Worm (Caenorhabditis elegans) whole organism, L1 larva: ENCODE results near the gene F09G2.2.

ENCODE experiments used
- C04F5.9 ChIP-seq: sonication (generic microtip); optimal IDR thresholded peaks from 2 replicates; lab custom pipeline; 2016; ENCODE audit warnings: missing genetic modification characterization, missing compliant biosample characterization
- lin-14 ChIP-seq: fragments of 200-800 bp; sonication (Bioruptor generic); optimal IDR thresholded peaks from 2 replicates; lab custom pipeline; 2018; ENCODE audit warnings: mild to moderate bottlenecking, missing genetic modification characterization, moderate library complexity, missing compliant biosample characterization
- mab-9 ChIP-seq: fragments of 200-800 bp; sonication (Bioruptor generic); IDR thresholded peaks from 2 replicates; pipeline ENCODE4 v1.3.6; 2022; ENCODE audit warnings: missing genetic modification reagents, missing genetic modification characterization, missing compliant biosample characterization
- skn-1 ChIP-seq: fragments of 150-350 bp; optimal IDR thresholded peaks from 2 replicates; lab custom pipeline; 2014; ENCODE audit warnings: missing biosample characterization, missing genetic modification characterization
- ztf-11 ChIP-seq, 2 experiments: sonication (generic microtip); optimal IDR thresholded peaks; 2 replicates each; lab custom pipeline; 2016 to 2017; ENCODE audit warnings: missing genetic modification characterization in 2 of 2, missing biosample characterization in 1 of 2, missing compliant biosample characterization in 1 of 2
- ztf-4 ChIP-seq: fragments of 150-350 bp; optimal IDR thresholded peaks from 2 replicates; lab custom pipeline; 2014; ENCODE audit warnings: missing biosample characterization, missing genetic modification characterization

- no peak for TF ChIP-seq C04F5.9 (tag; lab: Kevin White, UChicago)
- TF ChIP-seq skn-1 (tag; lab: Kevin White, UChicago), result no peak
- TF ChIP-seq mab-9, result no peak
- no peak for TF ChIP-seq lin-14
- no peak for TF ChIP-seq ztf-11 (tag; optimal IDR thresholded peaks at IDR 0.05; lab: Kevin White, UChicago)
- TF ChIP-seq ztf-4, result no peak
Observed at ce11 chrV:7150570-7150969, 46.1 kb upstream of the F09G2.2 start, which contains the start of gene F10D2.8.
